Fruit fly (Drosophila melanogaster): ENCODE measurements around the gene DCX-EMAP.
A peak's percentile ranks its signal among the peaks of the same experiment; 100 is the strongest.

DCX-EMAP gene

dm6 chr3L:14942769-14943168, 39.2 kb downstream of the DCX-EMAP start (continued):
- peak; percentile 93 for TF ChIP-seq Dref (GFP tag; IDR thresholded peaks at IDR 0.05)
- TF ChIP-seq lov (optimal IDR thresholded peaks at IDR 0.05), result no peak
- TF ChIP-seq lov (GFP tag; IDR thresholded peaks at IDR 0.05), result peak; percentile 70; the same call in 2 of the 3 replicates
- no peak for TF ChIP-seq schlank (tag; optimal IDR thresholded peaks at IDR 0.05)
- TF ChIP-seq CG17912 (GFP tag; optimal IDR thresholded peaks at IDR 0.05), result no peak
- TF ChIP-seq CG16813 (GFP tag; IDR thresholded peaks at IDR 0.05; ENCODE audit: partially characterized antibody), result no peak; the same call in 2 of the 3 replicates
- no peak for TF ChIP-seq maf-S (GFP tag; optimal IDR thresholded peaks at IDR 0.05)
- TF ChIP-seq lilli (GFP tag; optimal IDR thresholded peaks at IDR 0.05), result no peak
- TF ChIP-seq knrl (GFP tag; IDR thresholded peaks at IDR 0.05; ENCODE audit: partially characterized antibody), result peak; percentile 64
- peak; percentile 99 for TF ChIP-seq E2f2 (GFP tag; IDR thresholded peaks at IDR 0.05)
- peak; percentile 58 for TF ChIP-seq pzg (GFP tag; optimal IDR thresholded peaks at IDR 0.05)
- peak; percentile 69 for TF ChIP-seq trem (tag; optimal IDR thresholded peaks at IDR 0.05)
- TF ChIP-seq Dbx (GFP tag; IDR thresholded peaks at IDR 0.05), result no peak
- peak; percentile 33 for TF ChIP-seq CG2712 (tag; optimal IDR thresholded peaks at IDR 0.05)
- TF ChIP-seq stwl (tag; optimal IDR thresholded peaks at IDR 0.05), result peak; percentile 86
- peak; percentile 0 for TF ChIP-seq HmgD (GFP tag; optimal IDR thresholded peaks at IDR 0.05)
- peak; percentile 51 for TF ChIP-seq CG10267 (tag; optimal IDR thresholded peaks at IDR 0.05)
- no peak for TF ChIP-seq HHEX (GFP tag; optimal IDR thresholded peaks at IDR 0.05)
- TF ChIP-seq CG1792 (GFP tag; optimal IDR thresholded peaks at IDR 0.05), result no peak
- no peak for TF ChIP-seq Lim3 (GFP tag; IDR thresholded peaks at IDR 0.05)
- no peak for TF ChIP-seq peb (GFP tag; IDR thresholded peaks at IDR 0.05)
- TF ChIP-seq lbe (GFP tag; optimal IDR thresholded peaks at IDR 0.05), result no peak
- TF ChIP-seq vnd (GFP tag; IDR thresholded peaks at IDR 0.05; ENCODE audit: partially characterized antibody), result peak; percentile 45; the same call in 2 of the 3 replicates
- TF ChIP-seq Myb (GFP tag; optimal IDR thresholded peaks at IDR 0.05), result peak; percentile 90
- peak; percentile 24 for TF ChIP-seq CoRest (tag; optimal IDR thresholded peaks at IDR 0.05)
- peak; percentile 14 for TF ChIP-seq Xbp1 (GFP tag; optimal IDR thresholded peaks at IDR 0.05)
- TF ChIP-seq prd (optimal IDR thresholded peaks at IDR 0.05), result no peak
- TF ChIP-seq prd (GFP tag; IDR thresholded peaks at IDR 0.05), result no peak
- TF ChIP-seq Ets97D (GFP tag; optimal IDR thresholded peaks at IDR 0.05), result peak; percentile 34
- TF ChIP-seq CG2116 (GFP tag; optimal IDR thresholded peaks at IDR 0.05), result peak; percentile 96
- peak; percentile 70 for TF ChIP-seq Dll (GFP tag; IDR thresholded peaks at IDR 0.05; ENCODE audit: partially characterized antibody)
- TF ChIP-seq CG17186 (GFP tag; optimal IDR thresholded peaks at IDR 0.05), result peak; percentile 32
- TF ChIP-seq CG14710 (tag; optimal IDR thresholded peaks at IDR 0.05), result peak; percentile 58
- TF ChIP-seq Ets65A (GFP tag), result peak; percentile 42
- TF ChIP-seq CG11247 (GFP tag; IDR thresholded peaks at IDR 0.05), result no peak
- TF ChIP-seq chm (GFP tag; IDR thresholded peaks at IDR 0.05), result 0 out of 2 replicates have a peak, but pooled peaks have one; percentile 63
- peak; percentile 19 for TF ChIP-seq NC2β (GFP tag; optimal IDR thresholded peaks at IDR 0.05)
- TF ChIP-seq CG6791 (GFP tag; IDR thresholded peaks at IDR 0.05; ENCODE audit: partially characterized antibody), result peak; percentile 80
- no peak for TF ChIP-seq CG11085 (GFP tag; IDR thresholded peaks at IDR 0.05)

dm6 chr3L:14944231-14944630, 40.6 kb downstream of the DCX-EMAP start, which contains the start of gene CG13465:
TSS of gene CG13465 (minus strand) at chr3L:14944331.
- TF ChIP-seq CG15269 (tag; optimal IDR thresholded peaks at IDR 0.05) (no peak), D19B (GFP tag; optimal IDR thresholded peaks at IDR 0.05) (no peak), CG34376 (GFP tag; optimal IDR thresholded peaks at IDR 0.05) (no peak), Six4 (GFP tag; optimal IDR thresholded peaks at IDR 0.05) (no peak), CG4360 (GFP tag; IDR thresholded peaks at IDR 0.05) (0 out of 2 replicates have a peak, but pooled peaks have one; percentile 15), exex (tag; optimal IDR thresholded peaks at IDR 0.05) (no peak), ap (GFP tag; IDR thresholded peaks at IDR 0.05) (no peak), dysf (GFP tag; IDR thresholded peaks at IDR 0.05) (no peak), CG15479 (GFP tag; optimal IDR thresholded peaks at IDR 0.05) (peak; percentile 69)
